Worm (Caenorhabditis elegans): Measurements from ENCODE around the gene clc-29.

- TF ChIP-seq fkh-6 (tag; optimal IDR thresholded peaks at IDR 0.05) (no peak), ztf-16 (tag; optimal IDR thresholded peaks at IDR 0.05) (no peak), ceh-18 (tag; optimal IDR thresholded peaks at IDR 0.05) (no peak), ceh-24 (tag; optimal IDR thresholded peaks at IDR 0.05) (no peak), pqm-1 (tag; optimal IDR thresholded peaks at IDR 0.05) (no peak), nhr-11 (tag; optimal IDR thresholded peaks at IDR 0.05) (no peak), pag-3 (tag; optimal IDR thresholded peaks at IDR 0.05; ENCODE audit: borderline replicate concordance) (no peak), pha-4 (tag; optimal IDR thresholded peaks at IDR 0.05) (no peak), hlh-30 (tag; optimal IDR thresholded peaks at IDR 0.05; ENCODE audit: insufficient read depth) (no peak), K02D7.2 (tag; optimal IDR thresholded peaks at IDR 0.05) (no peak), lim-6 (tag; optimal IDR thresholded peaks at IDR 0.05) (no peak), fkh-10 (GFP tag; optimal IDR thresholded peaks at IDR 0.05) (no peak)
These were observed 48.0 kb upstream of the clc-29 start, which contains the start of gene ZK353.3 for ce11 chrIII:8395685-8396084.
